Worm (Caenorhabditis elegans): ENCODE measurements around the gene C05G5.3.

C05G5.3 gene

ce11 chrX:14736220-14736619, 15.6 kb downstream of the C05G5.3 start:
- TF ChIP-seq T26A5.8 (tag; optimal IDR thresholded peaks at IDR 0.05), result no peak
- no peak for TF ChIP-seq snpc-4 (GFP tag; optimal IDR thresholded peaks at IDR 0.05)
- peak in 2 of 4 experiments; percentile 58 to 81 for TF ChIP-seq snpc-4 (tag; optimal IDR thresholded peaks at IDR 0.05)

- no peak for TF ChIP-seq him-1 (tag; optimal IDR thresholded peaks at IDR 0.05)
- no peak for TF ChIP-seq F55B11.4 (tag; optimal IDR thresholded peaks at IDR 0.05; ENCODE audit: borderline replicate concordance, insufficient read depth)
- no peak for TF ChIP-seq xnd-1 (tag; optimal IDR thresholded peaks at IDR 0.05)
- TF ChIP-seq ceh-58 (GFP tag; IDR thresholded peaks at IDR 0.05), result no peak
- TF ChIP-seq F10E7.11 (tag; optimal IDR thresholded peaks at IDR 0.05), result no peak
Measured at ce11 chrX:14731828-14732331, 19.9 kb downstream of the C05G5.3 start, which contains the start of gene F33C8.4. TSS of gene F33C8.4 (plus strand) at chrX:14732281.

ce11 chrX:14729319-14729718, 22.5 kb downstream of the C05G5.3 start, which contains the start of gene tsp-8:
TSS of gene tsp-8 (minus strand) at chrX:14729503.
- TF ChIP-seq tlf-1 (GFP tag; optimal IDR thresholded peaks at IDR 0.05) (no peak), ccch-3 (GFP tag; optimal IDR thresholded peaks at IDR 0.05) (no peak), egrh-3 (GFP tag; IDR thresholded peaks at IDR 0.05) (no peak), ceh-58 (GFP tag; IDR thresholded peaks at IDR 0.05) (no peak), Y53G8AR.9 (GFP tag; conservative IDR thresholded peaks at IDR 0.05) (no peak), hmg-1.2 (GFP tag; IDR thresholded peaks at IDR 0.05) (no peak), aptf-2 (GFP tag; conservative IDR thresholded peaks at IDR 0.05) (no peak), madf-3 (GFP tag; IDR thresholded peaks at IDR 0.05) (no peak), let-607 (tag; optimal IDR thresholded peaks at IDR 0.05) (no peak), ztf-6 (GFP tag; IDR thresholded peaks at IDR 0.05) (no peak), lin-54 (GFP tag; optimal IDR thresholded peaks at IDR 0.05) (no peak), ekl-4 (GFP tag; IDR thresholded peaks at IDR 0.05) (no peak), ama-1 (optimal IDR thresholded peaks at IDR 0.05) (no peak), ama-1 (GFP tag; optimal IDR thresholded peaks at IDR 0.05) (no peak), efl-1 (GFP tag; optimal IDR thresholded peaks at IDR 0.05) (no peak), F37B4.10 (GFP tag; IDR thresholded peaks at IDR 0.05) (no peak), nhr-90 (tag; optimal IDR thresholded peaks at IDR 0.05) (no peak), hrde-1 (tag; optimal IDR thresholded peaks at IDR 0.05; ENCODE audit: borderline replicate concordance) (no peak), tbx-9 (tag; optimal IDR thresholded peaks at IDR 0.05; ENCODE audit: borderline replicate concordance) (no peak), D2030.7 (GFP tag; IDR thresholded peaks at IDR 0.05) (no peak), snpc-3.4 (tag; optimal IDR thresholded peaks at IDR 0.05) (no peak)

- TF ChIP-seq efl-1 (GFP tag; optimal IDR thresholded peaks at IDR 0.05) (no peak), K11D2.4 (GFP tag; IDR thresholded peaks at IDR 0.05) (0 out of 2 replicates have a peak, but pooled peaks have one; percentile 43), zfh-2 (GFP tag; conservative IDR thresholded peaks at IDR 0.05) (peak; percentile 77)
Measured at ce11 chrX:14724935-14725334, 26.9 kb downstream of the C05G5.3 start.

ce11 chrX:14724139-14724538, 27.7 kb downstream of the C05G5.3 start:
- TF ChIP-seq hsf-1 (GFP tag; IDR thresholded peaks at IDR 0.05), result peak; percentile 94

ce11 chrX:14721098-14721497, 30.7 kb downstream of the C05G5.3 start, which contains the start of gene F33C8.2:
TSS of gene F33C8.2 (plus strand) at chrX:14721398.
- TF ChIP-seq hsf-1 (GFP tag; IDR thresholded peaks at IDR 0.05) (no peak), ztf-22 (GFP tag; optimal IDR thresholded peaks at IDR 0.05) (no peak), zim-3 (tag; optimal IDR thresholded peaks at IDR 0.05) (no peak), chd-7 (tag; optimal IDR thresholded peaks at IDR 0.05) (no peak), lsy-27 (tag; optimal IDR thresholded peaks at IDR 0.05; ENCODE audit: borderline replicate concordance, insufficient read depth) (no peak), him-1 (tag; optimal IDR thresholded peaks at IDR 0.05) (no peak), ztf-26 (tag; optimal IDR thresholded peaks at IDR 0.05) (no peak), K11D2.4 (GFP tag; IDR thresholded peaks at IDR 0.05) (no peak), B0019.2 (GFP tag; conservative IDR thresholded peaks at IDR 0.05) (no peak), egl-44 (GFP tag; IDR thresholded peaks at IDR 0.05) (no peak), mes-4 (tag; optimal IDR thresholded peaks at IDR 0.05) (no peak), madf-6 (GFP tag; IDR thresholded peaks at IDR 0.05) (no peak), F49E8.2 (tag; optimal IDR thresholded peaks at IDR 0.05; ENCODE audit: insufficient read depth) (no peak)
